Fruit fly (Drosophila melanogaster) whole organism: Measurements from ENCODE around the gene vito.

Experiments
- CG8478 ChIP-seq: fragments of >200 bp; optimal IDR thresholded peaks from 2 replicates; lab custom pipeline; 2018; ENCODE audit warnings: inconsistent platforms
- EcR ChIP-seq, 2 experiments: fragments of >200 bp; optimal IDR thresholded peaks; 2 replicates each; lab custom pipeline; 2017; ENCODE audit warnings: missing biosample characterization in 2 of 2, missing genetic modification characterization in 2 of 2, missing genetic modification reagents in 2 of 2
- pan ChIP-seq: fragments of >200 bp; optimal IDR thresholded peaks from 2 replicates; lab custom pipeline; 2017
- psq ChIP-seq: fragments of >200 bp; optimal IDR thresholded peaks from 2 replicates; lab custom pipeline; 2017
- usp ChIP-seq: fragments of >200 bp; optimal IDR thresholded peaks from 2 replicates; lab custom pipeline; 2017; ENCODE audit warnings: missing biosample characterization, missing genetic modification characterization, mixed read lengths

- TF ChIP-seq psq (lab: Kevin White, UChicago) (no peak), CG8478 (lab: Kevin White, UChicago) (no peak), usp (GFP tag; lab: Kevin White, UChicago) (no peak), EcR (GFP tag; optimal IDR thresholded peaks at IDR 0.05; lab: Kevin White, UChicago) (no peak), pan (lab: Kevin White, UChicago) (no peak)
Measured at dm6 chr3L:5825483-5825882, 48.4 kb upstream of the vito start.
